Fruit fly (Drosophila melanogaster) whole organism, embryonic: Measurements from ENCODE around the gene CG13369.

Source experiments
- BtbVII ChIP-seq: fragments of 200-800 bp; sonication (Bioruptor generic); optimal IDR thresholded peaks from 3 replicates; lab custom pipeline; 2017; ENCODE audit warnings: missing biosample characterization, mild to moderate bottlenecking, missing genetic modification characterization
- CG10267 ChIP-seq: fragments of 200-800 bp; sonication (Bioruptor generic); optimal IDR thresholded peaks from 2 replicates; lab custom pipeline; 2018; ENCODE audit warnings: missing biosample characterization, mild to moderate bottlenecking, missing genetic modification characterization, moderate library complexity
- CG11560 ChIP-seq: fragments of 200-800 bp; sonication (Bioruptor generic); IDR thresholded peaks from 3 replicates; pipeline ENCODE4 v1.3.6; 2022; ENCODE audit warnings: missing biosample characterization, missing genetic modification characterization
- CG11696 ChIP-seq: fragments of 200-800 bp; sonication (Bioruptor generic); IDR thresholded peaks from 2 replicates; pipeline ENCODE4 v1.3.6; 2022; ENCODE audit warnings: missing biosample characterization, missing genetic modification characterization
- CG12659 ChIP-seq: fragments of 200-800 bp; sonication (Bioruptor generic); optimal IDR thresholded peaks from 3 replicates; lab custom pipeline; 2017; ENCODE audit warnings: mild to moderate bottlenecking, missing biosample characterization, missing genetic modification reagents, missing genetic modification characterization
- CG16779 ChIP-seq: fragments of 200-800 bp; sonication (Bioruptor generic); IDR thresholded peaks from 2 replicates; pipeline ENCODE4 v1.3.6; 2022; ENCODE audit warnings: missing biosample characterization, missing genetic modification characterization
- CG17385 ChIP-seq: fragments of 200-800 bp; sonication (Bioruptor generic); optimal IDR thresholded peaks from 3 replicates; lab custom pipeline; 2018; ENCODE audit warnings: missing biosample characterization, mild to moderate bottlenecking, missing genetic modification characterization
- CG18262 ChIP-seq: fragments of 200-800 bp; optimal IDR thresholded peaks from 3 replicates; lab custom pipeline; 2019; ENCODE audit warnings: missing biosample characterization, mild to moderate bottlenecking, missing genetic modification characterization, moderate library complexity
- CG31388 ChIP-seq: fragments of 200-800 bp; sonication (Bioruptor generic); optimal IDR thresholded peaks from 2 replicates; lab custom pipeline; 2016; ENCODE audit warnings: missing biosample characterization, missing genetic modification characterization
- CG32772 ChIP-seq: fragments of 200-800 bp; sonication (Bioruptor generic); IDR thresholded peaks from 2 replicates; pipeline ENCODE4 v1.3.6; 2022; ENCODE audit warnings: missing biosample characterization, missing genetic modification characterization
- CG3995 ChIP-seq: fragments of 200-800 bp; sonication (Bioruptor generic); optimal IDR thresholded peaks from 3 replicates; lab custom pipeline; 2016; ENCODE audit warnings: missing biosample characterization, missing genetic modification characterization
- CG4617 ChIP-seq: fragments of 200-800 bp; sonication (Bioruptor generic); optimal IDR thresholded peaks from 3 replicates; lab custom pipeline; 2016; ENCODE audit warnings: missing biosample characterization, missing genetic modification characterization, borderline replicate concordance
- CG4707 ChIP-seq: fragments of 200-800 bp; sonication (Bioruptor generic); optimal IDR thresholded peaks from 2 replicates; lab custom pipeline; 2018; ENCODE audit warnings: missing biosample characterization, mild to moderate bottlenecking, missing genetic modification characterization, moderate library complexity
- CG6791 ChIP-seq: fragments of 200-800 bp; sonication (Bioruptor generic); IDR thresholded peaks from 3 replicates; pipeline ENCODE4 v1.3.6; 2022; ENCODE audit warnings: missing biosample characterization, missing genetic modification characterization; ENCODE audit not compliant: partially characterized antibody
- CG7372 ChIP-seq: fragments of 200-800 bp; sonication (Bioruptor generic); IDR thresholded peaks from 2 replicates; pipeline ENCODE4 v1.3.6; 2022; ENCODE audit warnings: missing biosample characterization, missing genetic modification characterization
- CG7928 ChIP-seq: fragments of 200-800 bp; sonication (Bioruptor generic); optimal IDR thresholded peaks from 2 replicates; lab custom pipeline; 2017; ENCODE audit warnings: missing biosample characterization, mild to moderate bottlenecking, missing genetic modification characterization
- CG7963 ChIP-seq: fragments of 200-800 bp; sonication (Bioruptor generic); IDR thresholded peaks from 3 replicates; pipeline ENCODE4 v1.3.6; 2022; ENCODE audit warnings: missing biosample characterization, missing genetic modification characterization; ENCODE audit not compliant: partially characterized antibody
- CG9437 ChIP-seq: fragments of 200-800 bp; sonication (Bioruptor generic); optimal IDR thresholded peaks from 2 replicates; lab custom pipeline; 2018; ENCODE audit warnings: missing biosample characterization, mild to moderate bottlenecking, missing genetic modification characterization
- CG9876 ChIP-seq: fragments of 200-800 bp; sonication (Bioruptor generic); optimal IDR thresholded peaks from 2 replicates; lab custom pipeline; 2016; ENCODE audit warnings: missing biosample characterization, missing genetic modification characterization
- CrebB ChIP-seq: fragments of 200-800 bp; sonication (Bioruptor generic); optimal IDR thresholded peaks from 3 replicates; lab custom pipeline; 2018; ENCODE audit warnings: missing biosample characterization, mild to moderate bottlenecking, missing genetic modification characterization
- Dip3 ChIP-seq: fragments of 200-800 bp; sonication (Bioruptor generic); optimal IDR thresholded peaks from 3 replicates; lab custom pipeline; 2016; ENCODE audit warnings: missing biosample characterization, missing genetic modification characterization
- Dll ChIP-seq: fragments of 200-800 bp; sonication (Bioruptor generic); IDR thresholded peaks from 4 replicates; pipeline ENCODE4 v1.3.6; 2022; ENCODE audit warnings: missing biosample characterization, missing genetic modification characterization; ENCODE audit not compliant: partially characterized antibody
- Dref ChIP-seq: fragments of 200-800 bp; sonication (Bioruptor generic); IDR thresholded peaks from 2 replicates; pipeline ENCODE4 v1.3.6; 2022; ENCODE audit warnings: missing biosample characterization, missing genetic modification characterization
- E2f2 ChIP-seq: fragments of 200-800 bp; sonication (Bioruptor generic); IDR thresholded peaks from 2 replicates; pipeline ENCODE4 v1.3.6; 2022; ENCODE audit warnings: missing biosample characterization, missing genetic modification characterization
- Jarid2 ChIP-seq: fragments of 200-800 bp; sonication (Bioruptor generic); optimal IDR thresholded peaks from 3 replicates; lab custom pipeline; 2017; ENCODE audit warnings: mild to moderate bottlenecking, missing biosample characterization, missing genetic modification reagents, missing genetic modification characterization
- MBD-R2 ChIP-seq: fragments of 200-800 bp; sonication (Bioruptor generic); IDR thresholded peaks from 2 replicates; pipeline ENCODE4 v1.3.6; 2022; ENCODE audit warnings: missing biosample characterization, missing genetic modification characterization
- MTF-1 ChIP-seq: fragments of 200-800 bp; sonication (Bioruptor generic); optimal IDR thresholded peaks from 2 replicates; lab custom pipeline; 2018; ENCODE audit warnings: missing biosample characterization, mild to moderate bottlenecking, missing genetic modification characterization, borderline replicate concordance
- Meics ChIP-seq: fragments of 200-800 bp; sonication (Bioruptor generic); optimal IDR thresholded peaks from 2 replicates; lab custom pipeline; 2017; ENCODE audit warnings: missing biosample characterization, mild to moderate bottlenecking, missing genetic modification characterization
- Mes4 ChIP-seq: fragments of 200-800 bp; sonication (Bioruptor generic); optimal IDR thresholded peaks from 2 replicates; lab custom pipeline; 2016; ENCODE audit warnings: missing biosample characterization, missing genetic modification characterization
- Poxn ChIP-seq: fragments of 200-800 bp; sonication (Bioruptor generic); IDR thresholded peaks from 2 replicates; pipeline ENCODE4 v1.3.6; 2022; ENCODE audit warnings: missing biosample characterization, missing genetic modification characterization
- Ssrp ChIP-seq: fragments of 200-800 bp; sonication (Bioruptor generic); optimal IDR thresholded peaks from 2 replicates; lab custom pipeline; 2018; ENCODE audit warnings: missing biosample characterization, mild to moderate bottlenecking, missing genetic modification characterization, moderate library complexity
- ash1 ChIP-seq: fragments of 200-800 bp; sonication (Bioruptor generic); optimal IDR thresholded peaks from 2 replicates; lab custom pipeline; 2018; ENCODE audit warnings: missing biosample characterization, mild to moderate bottlenecking, missing genetic modification characterization
- bbx ChIP-seq: fragments of 200-800 bp; sonication (Bioruptor generic); IDR thresholded peaks from 2 replicates; pipeline ENCODE4 v1.3.6; 2022; ENCODE audit warnings: missing biosample characterization, missing genetic modification characterization; ENCODE audit not compliant: partially characterized antibody
- chif ChIP-seq, 2 experiments: fragments of 200-800 bp; sonication (Bioruptor generic); optimal IDR thresholded peaks; 3 replicates each; lab custom pipeline; 2016; ENCODE audit warnings: missing biosample characterization in 2 of 2, missing genetic modification characterization in 2 of 2
- dan ChIP-seq: fragments of 200-800 bp; sonication (Bioruptor generic); IDR thresholded peaks from 2 replicates; pipeline ENCODE4 v1.3.6; 2022; ENCODE audit warnings: missing biosample characterization, missing genetic modification characterization
- ems ChIP-seq: fragments of 200-800 bp; sonication (Bioruptor generic); optimal IDR thresholded peaks from 3 replicates; lab custom pipeline; 2016; ENCODE audit warnings: missing biosample characterization, missing genetic modification characterization
- hbn ChIP-seq: fragments of 200-800 bp; sonication (Bioruptor generic); IDR thresholded peaks from 2 replicates; pipeline ENCODE4 v1.3.6; 2022; ENCODE audit warnings: missing biosample characterization, missing genetic modification characterization; ENCODE audit not compliant: partially characterized antibody
- hkb ChIP-seq, 2 experiments: fragments of 200-800 bp in 1 of 2; fragments of >200 bp in 1 of 2; sonication (Bioruptor generic) in 1 of 2; IDR thresholded peaks in 1 of 2; optimal IDR thresholded peaks in 1 of 2; 2 replicates each; pipeline versions ENCODE4 v1.3.6 to Lab custom; 2017 to 2022; ENCODE audit warnings: missing biosample characterization in 1 of 2, missing genetic modification characterization in 1 of 2
- jumu ChIP-seq: fragments of 200-800 bp; sonication (Bioruptor generic); optimal IDR thresholded peaks from 3 replicates; lab custom pipeline; 2016; ENCODE audit warnings: missing biosample characterization, missing genetic modification characterization
- klu ChIP-seq: fragments of 200-800 bp; sonication (Bioruptor generic); IDR thresholded peaks from 2 replicates; pipeline ENCODE4 v1.3.6; 2022; ENCODE audit warnings: missing biosample characterization, missing genetic modification characterization
- p53 ChIP-seq: fragments of 200-800 bp; sonication (Bioruptor generic); optimal IDR thresholded peaks from 2 replicates; lab custom pipeline; 2016; ENCODE audit warnings: missing biosample characterization, missing genetic modification characterization
- pb ChIP-seq: fragments of 200-800 bp; sonication (Bioruptor generic); optimal IDR thresholded peaks from 3 replicates; lab custom pipeline; 2016; ENCODE audit warnings: missing biosample characterization, missing genetic modification characterization
- psq ChIP-seq: fragments of 200-800 bp; sonication (Bioruptor generic); optimal IDR thresholded peaks from 2 replicates; lab custom pipeline; 2017; ENCODE audit warnings: missing biosample characterization, missing genetic modification characterization
- row ChIP-seq: fragments of 200-800 bp; sonication (Bioruptor generic); IDR thresholded peaks from 3 replicates; pipeline ENCODE4 v1.3.6; 2022; ENCODE audit warnings: missing biosample characterization, missing genetic modification characterization
- sens-2 ChIP-seq: fragments of 200-800 bp; sonication (Bioruptor generic); IDR thresholded peaks from 2 replicates; pipeline ENCODE4 v1.3.6; 2022; ENCODE audit warnings: missing biosample characterization, missing genetic modification characterization
- trem ChIP-seq: fragments of 200-800 bp; optimal IDR thresholded peaks from 3 replicates; lab custom pipeline; 2019; ENCODE audit warnings: missing biosample characterization, mild to moderate bottlenecking, missing genetic modification characterization, moderate library complexity
- tx ChIP-seq: fragments of 200-800 bp; sonication (Bioruptor generic); optimal IDR thresholded peaks from 2 replicates; lab custom pipeline; 2016; ENCODE audit warnings: missing biosample characterization, missing genetic modification characterization

CG13369 gene

DNA sequence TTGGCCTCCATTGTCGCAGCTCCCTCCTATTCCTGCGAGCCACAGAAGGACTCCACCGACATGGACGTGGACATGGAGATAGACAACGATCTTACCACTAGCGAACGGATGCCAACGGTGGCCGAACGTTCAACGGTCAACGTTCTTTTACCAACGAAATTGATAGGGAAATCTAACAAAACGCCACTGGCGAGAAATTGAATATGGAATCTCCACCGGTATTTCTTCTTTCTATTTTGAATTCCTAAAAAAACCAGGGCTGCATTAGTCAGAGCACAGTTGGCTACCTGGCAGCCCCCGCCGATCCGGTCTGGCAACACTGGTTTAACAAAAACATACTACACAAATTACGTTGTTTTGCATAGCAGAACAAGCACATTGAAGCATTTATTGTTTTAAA lies 21.2 kb downstream of the CG13369 start, which contains the start of gene CG13367:
TSS of gene CG13367 (plus strand) at position 301 of the 400 bp plus-strand sequence.
- TF ChIP-seq MBD-R2 (GFP tag; lab: Robert Waterston, UW) (0 out of 2 replicates have a peak, but pooled peaks have one; percentile 10), CG7928 (GFP tag; lab: Kevin White, UChicago) (peak; percentile 49)
- TF ChIP-seq, all 482 proteins: peak for 2; not testable (repeated sequence) for 480

DNA sequence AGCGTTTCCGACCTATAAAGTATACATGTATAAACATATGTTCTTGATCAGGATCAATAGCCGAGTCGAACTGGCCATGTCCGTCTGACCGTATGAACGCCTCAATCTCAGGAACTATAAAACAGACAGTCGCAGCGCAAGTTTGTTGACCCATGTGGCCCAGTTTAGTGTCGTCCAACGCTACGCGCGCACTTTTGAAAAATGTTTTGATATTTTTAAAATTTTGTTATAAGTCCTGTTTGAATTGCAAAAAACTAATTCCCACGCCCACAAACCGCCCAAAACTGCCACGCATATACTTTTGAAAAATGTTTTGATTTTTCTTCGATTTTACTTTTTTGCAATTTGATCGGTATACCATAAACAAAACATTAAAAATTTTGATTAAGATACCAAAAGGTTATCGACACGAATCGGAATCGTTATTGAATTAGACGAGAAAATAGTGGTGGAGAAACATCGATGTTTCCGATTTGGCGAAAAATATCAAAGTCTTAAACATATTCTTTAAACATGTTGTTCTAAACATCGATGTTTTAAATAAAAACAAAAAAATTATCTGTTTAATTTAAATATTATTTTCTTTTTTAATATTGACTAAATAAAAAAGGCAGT lies 23.2 kb downstream of the CG13369 start:
- TF ChIP-seq CG9876 (GFP tag; lab: Kevin White, UChicago) (no peak), Meics (GFP tag; lab: Kevin White, UChicago) (no peak), CG18262 (tag; lab: Kevin White, UChicago) (peak; percentile 19), bbx (GFP tag; lab: Robert Waterston, UW) (peak; percentile 17; the same call in 1 of the 2 replicates), psq (GFP tag; lab: Kevin White, UChicago) (no peak), CG7963 (GFP tag; lab: Robert Waterston, UW) (0 out of 3 replicates have a peak, but pooled peaks have one; percentile 34), ash1 (GFP tag; lab: Kevin White, UChicago) (no peak), Poxn (no peak), CG4707 (GFP tag; lab: Kevin White, UChicago) (no peak), hkb (optimal IDR thresholded peaks at IDR 0.05; lab: Kevin White, UChicago) (no peak), hkb (GFP tag; IDR thresholded peaks at IDR 0.05; lab: Robert Waterston, UW) (no peak), chif (GFP tag; optimal IDR thresholded peaks at IDR 0.05; lab: Kevin White, UChicago) (no peak), CG32772 (no peak), CG16779 (no peak), CG7372 (GFP tag; lab: Robert Waterston, UW) (no peak), p53 (no peak), trem (tag; lab: Kevin White, UChicago) (no peak), CG11560 (tag; lab: Robert Waterston, UW) (no peak), Dip3 (no peak), Jarid2 (GFP tag; lab: Kevin White, UChicago) (no peak), CG31388 (GFP tag; lab: Kevin White, UChicago) (no peak), row (GFP tag; lab: Robert Waterston, UW) (no peak), CrebB (tag; lab: Kevin White, UChicago) (no peak), CG10267 (tag; lab: Kevin White, UChicago) (no peak), pb (GFP tag; lab: Kevin White, UChicago) (no peak), tx (GFP tag; lab: Kevin White, UChicago) (no peak), CG9437 (GFP tag; lab: Kevin White, UChicago) (peak; percentile 14), CG4617 (GFP tag; lab: Kevin White, UChicago) (no peak), CG12659 (peak; percentile 46), ems (no peak), CG3995 (no peak), Dll (GFP tag; lab: Robert Waterston, UW) (peak; percentile 51; the same call in 1 of the 4 replicates), dan (GFP tag; lab: Robert Waterston, UW) (no peak), CG17385 (GFP tag; lab: Kevin White, UChicago) (no peak), BtbVII (GFP tag; lab: Kevin White, UChicago) (no peak), klu (GFP tag; lab: Robert Waterston, UW) (no peak), CG6791 (GFP tag; lab: Robert Waterston, UW) (no peak), jumu (GFP tag; lab: Kevin White, UChicago) (no peak), Ssrp (no peak), hbn (GFP tag; lab: Robert Waterston, UW) (peak; percentile 30; the same call in 1 of the 2 replicates), E2f2 (peak; percentile 81), Mes4 (GFP tag; lab: Kevin White, UChicago) (no peak), Dref (peak; percentile 57), CG11696 (GFP tag; lab: Robert Waterston, UW) (no peak), sens-2 (GFP tag; lab: Robert Waterston, UW) (no peak), MTF-1 (GFP tag; lab: Kevin White, UChicago) (no peak)
